Worm (Caenorhabditis elegans) whole organism, L2 larva: ENCODE data around the gene pfd-1.

Experiments used
- egl-27 ChIP-seq: sonication (generic microtip); optimal IDR thresholded peaks from 3 replicates; lab custom pipeline; 2017; ENCODE audit warnings: missing biosample characterization, missing genetic modification reagents, missing genetic modification characterization
- elt-1 ChIP-seq: fragments of 150-350 bp; optimal IDR thresholded peaks from 2 replicates; lab custom pipeline; 2014; ENCODE audit warnings: missing biosample characterization, missing genetic modification characterization
- elt-3 ChIP-seq: sonication (generic microtip); optimal IDR thresholded peaks from 2 replicates; lab custom pipeline; 2017; ENCODE audit warnings: missing biosample characterization, missing genetic modification characterization
- nhr-77 ChIP-seq: fragments of 150-350 bp; optimal IDR thresholded peaks from 2 replicates; lab custom pipeline; 2014; ENCODE audit warnings: missing biosample characterization, missing genetic modification characterization
- snpc-4 ChIP-seq: fragments of 150-350 bp; optimal IDR thresholded peaks from 2 replicates; lab custom pipeline; 2014; ENCODE audit warnings: missing biosample characterization, missing genetic modification characterization

DNA sequence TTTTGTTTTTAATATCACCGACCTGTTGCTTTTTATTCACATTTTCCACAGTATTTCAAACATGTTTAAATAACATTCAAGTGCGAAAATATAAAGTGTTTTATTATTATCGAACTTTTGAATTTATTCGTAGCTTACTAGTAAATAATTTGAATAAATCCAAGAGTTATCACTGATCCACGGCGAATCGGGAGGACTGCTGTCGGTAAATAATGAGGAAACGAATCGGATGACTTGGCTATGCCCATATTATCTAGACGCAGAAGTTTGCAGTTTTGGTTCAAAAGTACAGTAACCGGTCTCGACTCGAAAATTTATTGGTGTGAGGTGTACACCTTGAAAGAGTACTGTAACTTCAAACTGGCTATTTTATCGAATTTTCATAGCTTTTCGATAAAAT lies 6.6 kb downstream of the pfd-1 start:
- TF ChIP-seq elt-1 (tag; lab: Kevin White, UChicago) (no peak), elt-3 (tag; lab: Kevin White, UChicago) (no peak), nhr-77 (no peak), snpc-4 (no peak), egl-27 (no peak)
